Worm (Caenorhabditis elegans) whole organism, L1 larva: ENCODE results near the gene Y43F8C.5.

Experiments used
- C04F5.9 ChIP-seq: sonication (generic microtip); optimal IDR thresholded peaks from 2 replicates; lab custom pipeline; 2016; ENCODE audit warnings: missing genetic modification characterization, missing compliant biosample characterization
- C16A3.4 ChIP-seq: fragments of 150-350 bp; optimal IDR thresholded peaks from 2 replicates; lab custom pipeline; 2014; ENCODE audit warnings: missing biosample characterization, missing genetic modification characterization
- Y116A8C.19 ChIP-seq: sonication (generic microtip); optimal IDR thresholded peaks from 2 replicates; lab custom pipeline; 2016; ENCODE audit warnings: missing compliant biosample characterization, missing genetic modification characterization, borderline replicate concordance
- aha-1 ChIP-seq: fragments of 150-350 bp; optimal IDR thresholded peaks from 2 replicates; lab custom pipeline; 2014; ENCODE audit warnings: missing biosample characterization, missing genetic modification characterization
- blmp-1 ChIP-seq: fragments of 150-350 bp; optimal IDR thresholded peaks from 2 replicates; lab custom pipeline; 2014; ENCODE audit warnings: missing biosample characterization, missing genetic modification characterization
- ceh-8 ChIP-seq: fragments of 200-800 bp; sonication (Bioruptor generic); optimal IDR thresholded peaks from 2 replicates; lab custom pipeline; 2018; ENCODE audit warnings: mild to moderate bottlenecking, missing genetic modification characterization, moderate library complexity, missing compliant biosample characterization
- ceh-82 ChIP-seq, 3 experiments: fragments of 150-350 bp in 1 of 3; sonication (generic microtip) in 2 of 3; optimal IDR thresholded peaks; 2 replicates each; lab custom pipeline; 2014 to 2017; ENCODE audit warnings: missing biosample characterization in 3 of 3, missing genetic modification characterization in 3 of 3
- ceh-88 ChIP-seq: fragments of 200-800 bp; sonication (Bioruptor generic); IDR thresholded peaks from 2 replicates; pipeline ENCODE4 v1.3.6; 2022; ENCODE audit warnings: missing genetic modification characterization, missing compliant biosample characterization
- ces-1 ChIP-seq: fragments of 150-350 bp; optimal IDR thresholded peaks from 2 replicates; lab custom pipeline; 2014; ENCODE audit warnings: missing biosample characterization, missing genetic modification reagents, missing genetic modification characterization
- dpl-1 ChIP-seq, 3 experiments: fragments of 150-350 bp in 2 of 3; sonication (generic microtip) in 1 of 3; optimal IDR thresholded peaks; 2 replicates each; lab custom pipeline; 2014 to 2017; ENCODE audit warnings: missing biosample characterization in 3 of 3, missing genetic modification characterization in 3 of 3, missing genetic modification reagents in 3 of 3
- dsc-1 ChIP-seq: sonication (generic microtip); optimal IDR thresholded peaks from 2 replicates; lab custom pipeline; 2016; ENCODE audit warnings: mild to moderate bottlenecking, missing genetic modification characterization, missing compliant biosample characterization
- efl-1 ChIP-seq, 4 experiments: fragments of 150-350 bp; optimal IDR thresholded peaks in 3 of 4; peaks in 1 of 4; 1 replicate in 1 of 4; 2 replicates in 3 of 4; lab custom pipeline; 2014; ENCODE audit warnings: missing biosample characterization in 2 of 4, missing genetic modification characterization in 2 of 4, missing genetic modification reagents in 2 of 4
- elt-3 ChIP-seq, 6 experiments: fragments of 150-350 bp in 1 of 6; sonication (generic microtip); optimal IDR thresholded peaks; 2 replicates each; lab custom pipeline; 2017 to 2018; ENCODE audit warnings: missing biosample characterization in 6 of 6, missing genetic modification characterization in 6 of 6, inconsistent platforms in 1 of 6
- ets-5 ChIP-seq: fragments of 200-800 bp; sonication (Bioruptor generic); IDR thresholded peaks from 2 replicates; pipeline ENCODE4 v1.3.6; 2022; ENCODE audit warnings: missing genetic modification characterization, missing compliant biosample characterization
- fkh-8 ChIP-seq: sonication (generic microtip); optimal IDR thresholded peaks from 2 replicates; lab custom pipeline; 2016; ENCODE audit warnings: mild to moderate bottlenecking, missing genetic modification characterization, missing compliant biosample characterization
- fos-1 ChIP-seq: fragments of 150-350 bp; optimal IDR thresholded peaks from 2 replicates; lab custom pipeline; 2014; ENCODE audit warnings: missing biosample characterization, missing genetic modification characterization
- grh-1 ChIP-seq: fragments of 200-800 bp; sonication (Bioruptor generic); IDR thresholded peaks from 2 replicates; pipeline ENCODE4 v1.3.6; 2022; ENCODE audit warnings: missing genetic modification reagents, missing genetic modification characterization, missing compliant biosample characterization
- hlh-17 ChIP-seq: fragments of 200-800 bp; sonication (Bioruptor generic); optimal IDR thresholded peaks from 2 replicates; lab custom pipeline; 2018; ENCODE audit warnings: missing genetic modification characterization, mild to moderate bottlenecking, missing compliant biosample characterization, moderate library complexity, borderline replicate concordance
- hlh-4 ChIP-seq: sonication (generic microtip); optimal IDR thresholded peaks from 2 replicates; lab custom pipeline; 2016; ENCODE audit warnings: mild to moderate bottlenecking, missing genetic modification characterization, missing compliant biosample characterization
- irx-1 ChIP-seq: sonication (generic microtip); optimal IDR thresholded peaks from 2 replicates; lab custom pipeline; 2016; ENCODE audit warnings: missing genetic modification characterization, missing compliant biosample characterization
- jun-1 ChIP-seq: fragments of 150-350 bp; optimal IDR thresholded peaks from 2 replicates; lab custom pipeline; 2014; ENCODE audit warnings: missing biosample characterization, missing genetic modification reagents, missing genetic modification characterization
- lin-13 ChIP-seq: fragments of 150-350 bp; optimal IDR thresholded peaks from 2 replicates; lab custom pipeline; 2014; ENCODE audit warnings: missing biosample characterization, missing genetic modification reagents, missing genetic modification characterization
- lin-14 ChIP-seq: fragments of 200-800 bp; sonication (Bioruptor generic); optimal IDR thresholded peaks from 2 replicates; lab custom pipeline; 2018; ENCODE audit warnings: mild to moderate bottlenecking, missing genetic modification characterization, moderate library complexity, missing compliant biosample characterization
- lin-39 ChIP-seq: fragments of 150-350 bp; optimal IDR thresholded peaks from 2 replicates; lab custom pipeline; 2014; ENCODE audit warnings: missing biosample characterization, missing genetic modification reagents, missing genetic modification characterization
- lir-3 ChIP-seq: sonication (generic microtip); optimal IDR thresholded peaks from 2 replicates; lab custom pipeline; 2016; ENCODE audit warnings: mild to moderate bottlenecking, missing genetic modification characterization, moderate library complexity, missing compliant biosample characterization; ENCODE audit not compliant: poor library complexity
- lsy-2 ChIP-seq, 2 experiments: fragments of 150-350 bp; optimal IDR thresholded peaks; 2 replicates each; lab custom pipeline; 2014; ENCODE audit warnings: missing biosample characterization in 2 of 2, missing genetic modification characterization in 2 of 2
- mab-9 ChIP-seq: fragments of 200-800 bp; sonication (Bioruptor generic); IDR thresholded peaks from 2 replicates; pipeline ENCODE4 v1.3.6; 2022; ENCODE audit warnings: missing genetic modification reagents, missing genetic modification characterization, missing compliant biosample characterization
- mef-2 ChIP-seq: fragments of 150-350 bp; optimal IDR thresholded peaks from 2 replicates; lab custom pipeline; 2014; ENCODE audit warnings: missing biosample characterization, missing genetic modification characterization
- mep-1 ChIP-seq: fragments of 150-350 bp; optimal IDR thresholded peaks from 2 replicates; lab custom pipeline; 2014; ENCODE audit warnings: missing biosample characterization, missing genetic modification characterization
- nhr-11 ChIP-seq: fragments of 150-350 bp; optimal IDR thresholded peaks from 2 replicates; lab custom pipeline; 2014; ENCODE audit warnings: missing biosample characterization, missing genetic modification characterization
- nhr-20 ChIP-seq: sonication (generic microtip); optimal IDR thresholded peaks from 2 replicates; lab custom pipeline; 2016; ENCODE audit warnings: mild to moderate bottlenecking, missing genetic modification characterization, missing compliant biosample characterization
- nhr-237 ChIP-seq: fragments of 150-350 bp; optimal IDR thresholded peaks from 2 replicates; lab custom pipeline; 2014; ENCODE audit warnings: missing biosample characterization, missing genetic modification characterization
- nhr-84 ChIP-seq: sonication (generic microtip); optimal IDR thresholded peaks from 2 replicates; lab custom pipeline; 2017; ENCODE audit warnings: missing biosample characterization, missing genetic modification characterization
- nhr-85 ChIP-seq: sonication (generic microtip); peaks from one replicate; lab custom pipeline; 2016; ENCODE audit warnings: missing genetic modification characterization, inconsistent platforms, missing compliant biosample characterization
- nhr-90 ChIP-seq: sonication (generic microtip); optimal IDR thresholded peaks from 2 replicates; lab custom pipeline; 2016; ENCODE audit warnings: mild to moderate bottlenecking, missing genetic modification characterization, missing compliant biosample characterization; ENCODE audit not compliant: poor library complexity
- pax-3 ChIP-seq: fragments of 200-800 bp; sonication (Bioruptor generic); optimal IDR thresholded peaks from 2 replicates; lab custom pipeline; 2018; ENCODE audit warnings: mild to moderate bottlenecking, missing genetic modification characterization, moderate library complexity, missing compliant biosample characterization
- pqm-1 ChIP-seq: sonication (generic microtip); optimal IDR thresholded peaks from 3 replicates; lab custom pipeline; 2017; ENCODE audit warnings: missing biosample characterization, missing genetic modification characterization
- rnt-1 ChIP-seq: sonication (generic microtip); optimal IDR thresholded peaks from 2 replicates; lab custom pipeline; 2016; ENCODE audit warnings: mild to moderate bottlenecking, missing genetic modification characterization, moderate library complexity, missing compliant biosample characterization
- snpc-4 ChIP-seq: fragments of 150-350 bp; optimal IDR thresholded peaks from 2 replicates; lab custom pipeline; 2014; ENCODE audit warnings: missing biosample characterization, missing genetic modification characterization
- sox-4 ChIP-seq: sonication (generic microtip); optimal IDR thresholded peaks from 2 replicates; lab custom pipeline; 2016; ENCODE audit warnings: missing genetic modification characterization, missing compliant biosample characterization
- sptf-1 ChIP-seq: fragments of 150-350 bp; optimal IDR thresholded peaks from 2 replicates; lab custom pipeline; 2014; ENCODE audit warnings: missing biosample characterization, missing genetic modification characterization
- sup-37 ChIP-seq: fragments of 200-800 bp; sonication (Bioruptor generic); optimal IDR thresholded peaks from 2 replicates; lab custom pipeline; 2018; ENCODE audit warnings: mild to moderate bottlenecking, missing genetic modification characterization, missing compliant biosample characterization
- tbx-2 ChIP-seq: sonication (generic microtip); optimal IDR thresholded peaks from 2 replicates; lab custom pipeline; 2016; ENCODE audit warnings: missing genetic modification characterization, missing compliant biosample characterization
- unc-62 ChIP-seq: fragments of 150-350 bp; optimal IDR thresholded peaks from 2 replicates; lab custom pipeline; 2014; ENCODE audit warnings: missing biosample characterization, missing genetic modification reagents, missing genetic modification characterization
- vab-15 ChIP-seq: sonication (generic microtip); optimal IDR thresholded peaks from 2 replicates; lab custom pipeline; 2017; ENCODE audit warnings: missing genotype, mild to moderate bottlenecking, missing genetic modification characterization, missing compliant biosample characterization
- xbp-1 ChIP-seq: sonication (generic microtip); optimal IDR thresholded peaks from 2 replicates; lab custom pipeline; 2016; ENCODE audit warnings: missing genetic modification characterization, missing compliant biosample characterization
- zag-1 ChIP-seq: fragments of 150-350 bp; optimal IDR thresholded peaks from 2 replicates; lab custom pipeline; 2014; ENCODE audit warnings: missing biosample characterization, missing genetic modification characterization
- zip-4 ChIP-seq: fragments of 200-800 bp; sonication (Bioruptor generic); optimal IDR thresholded peaks from 2 replicates; lab custom pipeline; 2018; ENCODE audit warnings: mild to moderate bottlenecking, missing genetic modification characterization, moderate library complexity, missing compliant biosample characterization
- ztf-4 ChIP-seq: fragments of 150-350 bp; optimal IDR thresholded peaks from 2 replicates; lab custom pipeline; 2014; ENCODE audit warnings: missing biosample characterization, missing genetic modification characterization

Y43F8C.5 gene

ce11 chrV:19666308-19666707 lies 33.9 kb upstream of the Y43F8C.5 start (continued):
- no peak for TF ChIP-seq ceh-88
- no peak for TF ChIP-seq lir-3 (tag; lab: Kevin White, UChicago)
- TF ChIP-seq lin-13 = no peak
- no peak for TF ChIP-seq aha-1 (tag; lab: Kevin White, UChicago)
- TF ChIP-seq snpc-4 (tag; lab: Kevin White, UChicago) = no peak
- no peak for TF ChIP-seq Y116A8C.19 (tag; lab: Kevin White, UChicago)
- no peak for TF ChIP-seq sptf-1 (tag; lab: Kevin White, UChicago)
- no peak for TF ChIP-seq sox-4 (tag; lab: Kevin White, UChicago)
- 0 out of 2 replicates have a peak, but pooled peaks have one; percentile 18 for TF ChIP-seq grh-1 (GFP tag; lab: Robert Waterston, UW)
- no peak for TF ChIP-seq hlh-4
- no peak for TF ChIP-seq ztf-4 (tag; lab: Kevin White, UChicago)
- TF ChIP-seq irx-1 = peak; percentile 45
- TF ChIP-seq vab-15 = peak; percentile 33
- no peak for TF ChIP-seq dpl-1 (GFP tag; optimal IDR thresholded peaks at IDR 0.05; lab: Kevin White, UChicago)
- peak; percentile 32 for TF ChIP-seq blmp-1 (tag; lab: Kevin White, UChicago)
- TF ChIP-seq nhr-20 (tag; lab: Kevin White, UChicago) = peak; percentile 15
- TF ChIP-seq sup-37 (GFP tag; lab: Kevin White, UChicago) = no peak
- peak; percentile 94 for TF ChIP-seq nhr-85 (tag; lab: Kevin White, UChicago)
- no peak for TF ChIP-seq unc-62 (GFP tag; lab: Kevin White, UChicago)
- no peak for TF ChIP-seq ets-5 (GFP tag; lab: Robert Waterston, UW)
- TF ChIP-seq tbx-2 (tag; lab: Kevin White, UChicago) = peak; percentile 40
- no peak for TF ChIP-seq mef-2 (tag; lab: Kevin White, UChicago)
- no peak for TF ChIP-seq xbp-1 (tag; lab: Kevin White, UChicago)
- no peak for TF ChIP-seq lin-39 (tag; lab: Kevin White, UChicago)
- TF ChIP-seq nhr-90 (tag; lab: Kevin White, UChicago) = peak; percentile 48
- TF ChIP-seq nhr-237 = peak; percentile 8
- TF ChIP-seq elt-3 (tag; optimal IDR thresholded peaks at IDR 0.05; lab: Kevin White, UChicago) = no peak
- TF ChIP-seq hlh-17 = no peak
- TF ChIP-seq C04F5.9 = no peak
- no peak for TF ChIP-seq rnt-1
- no peak for TF ChIP-seq ces-1 (GFP tag; lab: Kevin White, UChicago)
- peak; percentile 82 for TF ChIP-seq lin-14
- no peak for TF ChIP-seq mab-9
- TF ChIP-seq nhr-11 (tag; lab: Kevin White, UChicago) = peak; percentile 11
- TF ChIP-seq ceh-8 (GFP tag; lab: Kevin White, UChicago) = no peak
- no peak for TF ChIP-seq fkh-8 (tag; lab: Kevin White, UChicago)
- TF ChIP-seq pqm-1 = no peak
- TF ChIP-seq pax-3 (tag; lab: Kevin White, UChicago) = no peak
- TF ChIP-seq efl-1 (optimal IDR thresholded peaks at IDR 0.05; lab: Kevin White, UChicago) = peak in 1 of 2 experiments; percentile 6
- TF ChIP-seq efl-1 (GFP tag; optimal IDR thresholded peaks at IDR 0.05 in 1 of 2; lab: Kevin White, UChicago) = peak; percentile 17 to 58
- TF ChIP-seq ceh-82 (tag; optimal IDR thresholded peaks at IDR 0.05; lab: Kevin White, UChicago) = peak in 1 of 3 experiments; percentile 45
- TF ChIP-seq fos-1 = no peak
- TF ChIP-seq jun-1 (tag; lab: Kevin White, UChicago) = no peak
- no peak for TF ChIP-seq nhr-84 (tag; lab: Kevin White, UChicago)
- peak; percentile 11 for TF ChIP-seq C16A3.4 (tag; lab: Kevin White, UChicago)
- peak in 1 of 2 experiments; percentile 34 for TF ChIP-seq lsy-2 (tag; optimal IDR thresholded peaks at IDR 0.05; lab: Kevin White, UChicago)
- TF ChIP-seq zag-1 (tag; lab: Kevin White, UChicago) = no peak
- no peak for TF ChIP-seq zip-4 (GFP tag; lab: Kevin White, UChicago)
- TF ChIP-seq dsc-1 (tag; lab: Kevin White, UChicago) = no peak
- TF ChIP-seq mep-1 (tag; lab: Kevin White, UChicago) = no peak
- TF ChIP-seq, all 84 proteins: peak for 20
